Worm (Caenorhabditis elegans): ENCODE data around the gene nuo-4.

The nuo-4 gene

DNA sequence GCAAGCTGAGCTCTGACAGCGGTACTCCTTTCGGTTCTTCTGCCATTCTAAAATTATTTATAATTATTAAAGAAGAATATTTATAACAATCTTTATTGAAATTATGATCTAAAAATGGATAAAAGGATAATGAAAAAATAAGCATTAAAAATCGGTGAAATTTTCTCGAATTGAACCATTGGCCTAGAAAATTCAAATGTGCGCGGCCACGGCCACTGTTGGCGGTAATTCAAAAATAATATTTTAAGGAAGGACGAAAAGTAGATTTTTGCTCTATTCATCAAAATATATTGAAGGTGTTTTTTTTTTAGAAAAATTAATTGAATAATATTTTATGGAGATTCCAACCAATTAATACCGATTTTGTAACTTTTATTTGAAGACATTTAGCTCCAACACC lies 40.2 kb upstream of the nuo-4 start, which contains the start of gene pfd-5 (continued):
- peak; percentile 79 for TF ChIP-seq mep-1 (tag; optimal IDR thresholded peaks at IDR 0.05)
- TF ChIP-seq ceh-82 (tag; optimal IDR thresholded peaks at IDR 0.05) = peak; percentile 46 to 66 (median 51)
- TF ChIP-seq nhr-237 (tag; optimal IDR thresholded peaks at IDR 0.05) = no peak
- peak; percentile 76 for TF ChIP-seq fkh-4 (tag; optimal IDR thresholded peaks at IDR 0.05; ENCODE audit: borderline replicate concordance)
- peak in 1 of 2 experiments; percentile 84 for TF ChIP-seq ztf-11 (tag; optimal IDR thresholded peaks at IDR 0.05)
- no peak for TF ChIP-seq jun-1 (tag; optimal IDR thresholded peaks at IDR 0.05)
- no peak for TF ChIP-seq grh-1 (GFP tag; IDR thresholded peaks at IDR 0.05)
- TF ChIP-seq aha-1 (tag; optimal IDR thresholded peaks at IDR 0.05) = no peak
- TF ChIP-seq sox-4 (tag; optimal IDR thresholded peaks at IDR 0.05) = peak; percentile 65
- TF ChIP-seq Y116A8C.19 (tag; optimal IDR thresholded peaks at IDR 0.05; ENCODE audit: borderline replicate concordance) = peak; percentile 39
- TF ChIP-seq ets-5 (GFP tag; IDR thresholded peaks at IDR 0.05) = no peak
- TF ChIP-seq efl-1 (optimal IDR thresholded peaks at IDR 0.05) = peak; percentile 81 to 96
- TF ChIP-seq efl-1 (GFP tag; optimal IDR thresholded peaks at IDR 0.05 in 1 of 2) = peak; percentile 95 to 99

DNA sequence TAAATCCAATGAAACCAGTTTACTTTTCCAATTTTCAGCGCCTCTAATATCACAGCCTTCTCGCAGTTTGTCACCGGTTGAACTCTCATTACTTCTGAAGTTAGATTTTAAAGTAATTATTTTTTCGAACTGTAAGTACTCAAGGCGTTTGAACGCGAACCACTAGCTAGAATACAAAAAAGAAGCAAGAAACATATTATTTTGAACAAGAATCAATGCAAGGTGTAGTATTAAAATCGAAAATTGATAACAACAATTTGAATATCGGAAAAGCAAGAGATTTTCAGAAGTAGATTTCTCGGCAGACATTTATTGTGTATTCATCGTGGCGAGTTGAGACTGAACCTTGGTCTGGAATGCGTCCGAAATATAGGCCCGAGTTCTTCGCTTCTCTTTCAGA lies 39.4 kb upstream of the nuo-4 start, which contains the start of gene exos-9:
exos-9 (minus strand) TSS at position 101 of the 400 bp plus-strand sequence.
- no peak for TF ChIP-seq unc-86 (tag; optimal IDR thresholded peaks at IDR 0.05)
- TF ChIP-seq mdl-1 (tag; optimal IDR thresholded peaks at IDR 0.05) = no peak

DNA sequence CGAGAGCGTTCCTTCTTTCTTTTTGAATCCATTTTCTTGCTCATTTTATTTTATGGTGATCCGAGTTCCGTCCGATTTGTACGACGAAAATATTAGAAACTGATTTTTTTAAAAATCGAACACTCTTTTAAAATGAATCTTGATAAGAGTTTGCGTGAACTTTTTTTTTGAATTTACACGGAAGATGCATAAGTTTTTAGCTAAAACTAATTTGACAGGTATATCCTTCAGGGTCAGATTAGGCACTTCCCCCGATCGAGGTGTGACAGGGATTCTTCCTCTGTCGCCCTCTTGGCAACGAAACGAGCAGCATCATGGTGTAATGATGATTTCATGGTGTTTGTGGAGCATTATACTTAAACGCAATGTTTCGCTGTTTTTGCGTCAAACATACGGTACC lies 36.7 kb upstream of the nuo-4 start, which contains the start of gene F37C12.18:
F37C12.18 (minus strand) TSS at position 101 of the 400 bp plus-strand sequence.
- TF ChIP-seq hlh-17 (GFP tag; optimal IDR thresholded peaks at IDR 0.05; ENCODE audit: borderline replicate concordance) (no peak), efl-1 (optimal IDR thresholded peaks at IDR 0.05) (no peak), efl-1 (GFP tag; optimal IDR thresholded peaks at IDR 0.05 in 1 of 2) (peak in 1 of 2 experiments; percentile 49)

DNA sequence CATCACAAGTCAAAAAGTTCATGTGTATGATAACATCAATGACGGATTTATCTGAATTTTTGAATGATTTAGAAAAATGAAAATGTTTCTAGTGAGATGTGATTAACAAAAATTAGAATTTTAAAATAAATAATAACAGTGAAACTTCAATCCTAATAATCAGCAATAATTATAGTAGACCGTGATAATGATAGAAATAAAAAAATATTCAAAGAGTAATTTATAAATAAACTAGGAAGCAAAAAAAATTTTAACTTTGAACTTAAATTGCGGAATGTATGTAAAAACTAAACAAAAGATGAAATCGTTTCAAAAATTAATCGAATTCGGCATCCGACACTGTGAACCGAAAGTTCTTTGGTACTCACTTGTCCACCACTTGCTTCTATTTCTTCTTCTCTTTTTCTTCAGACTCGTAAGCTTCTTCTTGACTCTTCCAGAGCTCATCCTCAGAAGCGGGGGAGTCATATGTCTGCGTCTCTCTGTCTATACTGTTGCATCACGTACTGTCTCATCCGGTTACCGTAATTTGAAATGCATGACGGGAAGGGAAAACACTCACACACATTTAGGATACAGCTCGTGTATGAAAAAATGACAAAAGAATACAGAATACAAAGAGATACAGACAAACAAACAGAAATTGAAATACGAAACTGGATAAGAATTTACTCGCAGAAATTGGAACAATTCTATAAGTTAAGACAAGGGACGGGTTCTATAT lies 34.5 kb upstream of the nuo-4 start, which contains the start of gene mec-14:
mec-14 (minus strand) TSS at position 51 of the 724 bp plus-strand sequence.
- no peak for TF ChIP-seq irx-1 (tag; optimal IDR thresholded peaks at IDR 0.05)
- peak; percentile 39 for TF ChIP-seq unc-86 (tag; optimal IDR thresholded peaks at IDR 0.05)

DNA sequence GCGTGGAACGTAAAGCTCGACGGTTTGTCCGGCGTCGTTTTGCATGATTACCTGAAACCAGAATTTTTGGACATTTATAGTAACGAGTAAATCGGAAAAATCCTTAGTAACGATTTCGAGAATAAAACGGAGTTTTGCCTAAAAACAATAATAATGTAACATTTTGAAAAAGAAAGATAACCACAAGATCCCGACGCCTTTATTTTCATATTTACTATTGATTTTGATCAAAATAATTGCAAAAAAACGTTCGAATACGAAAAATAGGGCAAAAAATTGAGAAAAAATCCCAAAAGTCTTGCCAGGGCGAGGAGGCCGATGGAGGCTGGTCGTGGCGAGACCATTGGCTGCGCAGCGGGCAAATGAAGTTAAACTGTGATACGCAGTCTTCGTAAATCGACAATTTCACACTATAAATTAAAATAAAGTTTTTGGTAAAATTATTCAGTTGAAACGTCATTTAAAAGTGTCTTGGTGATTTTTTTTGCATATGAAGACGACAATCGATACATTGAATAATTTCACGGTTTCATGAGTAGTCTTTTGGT lies 31.0 kb upstream of the nuo-4 start, which contains the start of gene rps-21:
rps-21 (minus strand) TSS at position 51 of the 548 bp plus-strand sequence.
- peak; percentile 84 for TF ChIP-seq nhr-47 (tag; optimal IDR thresholded peaks at IDR 0.05)
- TF ChIP-seq aly-2 (tag; optimal IDR thresholded peaks at IDR 0.05) = no peak
- peak; percentile 88 for TF ChIP-seq tbx-2 (tag; optimal IDR thresholded peaks at IDR 0.05)
- no peak for TF ChIP-seq ama-1 (optimal IDR thresholded peaks at IDR 0.05)
- TF ChIP-seq nhr-71 (tag; optimal IDR thresholded peaks at IDR 0.05) = peak; percentile 89
- peak; percentile 30 for TF ChIP-seq F16B12.6 (tag; optimal IDR thresholded peaks at IDR 0.05)
- peak in 1 of 2 experiments; percentile 48 for TF ChIP-seq mdl-1 (tag; optimal IDR thresholded peaks at IDR 0.05)
- TF ChIP-seq ztf-4 (tag; optimal IDR thresholded peaks at IDR 0.05) = peak; percentile 29
- peak; percentile 71 for TF ChIP-seq unc-86 (tag; optimal IDR thresholded peaks at IDR 0.05)
- TF ChIP-seq nhr-12 (tag; optimal IDR thresholded peaks at IDR 0.05) = no peak
- no peak for TF ChIP-seq ceh-8 (GFP tag; optimal IDR thresholded peaks at IDR 0.05)
- TF ChIP-seq unc-62 (GFP tag; optimal IDR thresholded peaks at IDR 0.05) = no peak
- peak; percentile 10 to 63 for TF ChIP-seq egl-27 (tag; optimal IDR thresholded peaks at IDR 0.05)
- TF ChIP-seq hpl-2 (GFP tag; optimal IDR thresholded peaks at IDR 0.05) = peak; percentile 10
- TF ChIP-seq ztf-11 (tag; optimal IDR thresholded peaks at IDR 0.05) = peak in 1 of 2 experiments; percentile 59
- TF ChIP-seq nhr-85 (tag) = peak; percentile 91
- TF ChIP-seq sup-37 (GFP tag; optimal IDR thresholded peaks at IDR 0.05) = no peak
- peak; percentile 60 for TF ChIP-seq pax-3 (tag; optimal IDR thresholded peaks at IDR 0.05)
- no peak for TF ChIP-seq fkh-4 (tag; optimal IDR thresholded peaks at IDR 0.05; ENCODE audit: borderline replicate concordance)
- no peak for TF ChIP-seq pag-3 (tag; optimal IDR thresholded peaks at IDR 0.05; ENCODE audit: borderline replicate concordance, insufficient read depth)
- TF ChIP-seq elt-2 (tag; optimal IDR thresholded peaks at IDR 0.05) = no peak
- TF ChIP-seq lin-39 (tag; optimal IDR thresholded peaks at IDR 0.05) = no peak
- TF ChIP-seq unc-30 (tag; optimal IDR thresholded peaks at IDR 0.05) = no peak
- 0 out of 2 replicates have a peak, but pooled peaks have one; percentile 9 for TF ChIP-seq mab-9 (GFP tag; IDR thresholded peaks at IDR 0.05)
- TF ChIP-seq fkh-8 (tag; optimal IDR thresholded peaks at IDR 0.05) = peak; percentile 76
- peak; percentile 70 for TF ChIP-seq unc-130 (tag; optimal IDR thresholded peaks at IDR 0.05)
- peak; percentile 55 for TF ChIP-seq snpc-4 (tag; optimal IDR thresholded peaks at IDR 0.05)
- TF ChIP-seq ces-1 (GFP tag; optimal IDR thresholded peaks at IDR 0.05) = no peak
- TF ChIP-seq nhr-84 (tag; optimal IDR thresholded peaks at IDR 0.05) = no peak

Measured in whole organism, L1 larva.